Worm (Caenorhabditis elegans): ENCODE data around the gene srd-5.

DNA sequence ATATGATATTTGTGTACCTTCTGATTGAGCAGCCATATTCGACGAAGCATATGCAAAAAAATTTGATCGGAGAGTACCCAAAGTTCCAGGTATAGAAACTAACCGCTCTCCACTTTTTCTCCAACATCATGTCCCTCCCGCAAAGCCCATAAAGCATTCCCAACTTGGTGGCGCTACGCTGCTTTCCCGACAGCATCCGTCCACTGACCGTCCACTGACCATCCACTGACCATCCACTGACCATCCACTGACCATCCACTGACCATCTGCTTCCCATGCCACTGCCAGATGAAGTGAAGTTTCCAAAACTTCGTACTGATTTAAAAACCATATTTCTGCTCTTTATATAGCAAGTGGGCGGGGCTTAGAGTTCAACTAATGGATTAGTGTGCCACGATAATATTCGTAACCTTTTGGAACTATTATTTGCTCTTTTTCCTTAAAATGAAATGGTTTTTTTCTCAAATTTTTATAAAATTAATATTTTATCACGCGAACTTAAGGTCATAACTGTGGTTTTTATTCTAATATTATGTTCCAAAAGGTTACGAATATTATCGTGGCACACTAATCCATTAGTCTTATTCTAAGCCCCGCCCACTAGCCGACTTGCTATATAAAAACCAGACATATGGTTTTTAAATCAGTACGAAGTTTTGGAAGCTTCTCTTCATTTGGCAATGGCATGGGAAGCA is 16.2 kb upstream of the srd-5 start, which contains the start of gene C55C3.8:
- no peak for TF ChIP-seq unc-130 (GFP tag; optimal IDR thresholded peaks at IDR 0.05)
- TF ChIP-seq fkh-10 (GFP tag; optimal IDR thresholded peaks at IDR 0.05), result no peak
- no peak for TF ChIP-seq spr-1 (tag; optimal IDR thresholded peaks at IDR 0.05)
- TF ChIP-seq unc-62 (GFP tag; optimal IDR thresholded peaks at IDR 0.05 in 1 of 2), result peak in 1 of 2 experiments; percentile 94
- TF ChIP-seq unc-62 (tag; optimal IDR thresholded peaks at IDR 0.05), result no peak
- TF ChIP-seq duxl-1 (tag; optimal IDR thresholded peaks at IDR 0.05; ENCODE audit: poor library complexity), result no peak
- no peak for TF ChIP-seq ztf-11 (tag; optimal IDR thresholded peaks at IDR 0.05)
- TF ChIP-seq aly-2 (tag; optimal IDR thresholded peaks at IDR 0.05), result no peak
- no peak for TF ChIP-seq gei-8 (GFP tag; optimal IDR thresholded peaks at IDR 0.05)
- TF ChIP-seq ama-1 (optimal IDR thresholded peaks at IDR 0.05), result no peak
- no peak for TF ChIP-seq nhr-25 (tag; optimal IDR thresholded peaks at IDR 0.05; ENCODE audit: borderline replicate concordance, insufficient read depth)
